Fruit fly (Drosophila melanogaster) whole organism, embryonic: ENCODE data around the gene CG7634.

Experiments used
- Bgb ChIP-seq: fragments of 200-800 bp; sonication (Bioruptor generic); IDR thresholded peaks from 2 replicates; pipeline ENCODE4 v1.3.6; 2022; ENCODE audit warnings: missing biosample characterization, missing genetic modification characterization; ENCODE audit not compliant: partially characterized antibody
- CG34422 ChIP-seq: fragments of 200-800 bp; sonication (Bioruptor generic); IDR thresholded peaks from 3 replicates; pipeline ENCODE4 v1.3.6; 2022; ENCODE audit warnings: missing biosample characterization, missing genetic modification characterization
- trh ChIP-seq: fragments of 200-800 bp; sonication (Bioruptor generic); optimal IDR thresholded peaks from 2 replicates; lab custom pipeline; 2016; ENCODE audit warnings: missing biosample characterization, missing genetic modification characterization

dm6 chr3L:21581984-21582383, 16.8 kb downstream of the CG7634 start:
- TF ChIP-seq Bgb (GFP tag; lab: Robert Waterston, UW) (no peak), trh (GFP tag; lab: Kevin White, UChicago) (no peak), CG34422 (GFP tag; lab: Robert Waterston, UW) (no peak)
